Fruit fly (Drosophila melanogaster): ENCODE measurements around the gene CG10035.

The CG10035 gene

DNA sequence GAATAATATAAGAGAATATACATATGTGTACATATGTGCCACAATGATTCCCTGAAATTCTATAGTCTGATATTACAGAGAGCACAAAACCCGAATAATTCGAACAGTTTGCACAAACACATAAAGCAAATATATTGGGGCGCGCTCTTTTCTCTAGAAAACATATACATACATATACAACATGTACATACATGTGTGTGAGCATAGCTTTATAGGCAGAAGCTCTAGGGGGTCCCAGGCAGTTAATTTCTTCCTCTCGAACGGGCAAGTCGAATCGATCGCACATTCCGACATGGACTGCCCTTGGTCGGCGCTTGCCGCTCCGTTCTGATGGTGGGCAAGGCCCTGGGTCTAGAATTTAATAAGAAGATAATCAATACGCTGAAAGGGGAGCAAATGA is 9.7 kb downstream of the CG10035 start, which contains the start of gene GstD3:
TSS of gene GstD3 (plus strand) at position 269 of the 400 bp plus-strand sequence.
- TF ChIP-seq noc (tag; optimal IDR thresholded peaks at IDR 0.05), result no peak

DNA sequence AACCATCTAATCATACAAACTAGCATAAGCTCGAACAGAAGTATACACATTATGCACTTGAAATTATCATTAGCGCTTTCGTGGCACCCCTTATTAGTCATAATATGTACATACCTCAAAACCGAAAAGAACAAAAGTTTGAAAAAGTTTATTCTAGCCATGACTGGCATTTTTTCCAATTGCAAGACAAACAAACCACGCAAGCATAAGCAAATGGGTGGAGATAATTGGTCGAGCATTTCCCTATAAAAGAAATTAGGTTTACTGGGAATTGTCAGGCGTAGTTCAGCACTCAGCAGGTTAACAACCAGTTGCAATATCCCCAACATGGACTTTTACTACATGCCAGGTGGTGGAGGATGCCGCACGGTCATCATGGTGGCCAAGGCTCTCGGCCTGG is 10.8 kb downstream of the CG10035 start, which contains the start of gene GstD2:
TSS of gene GstD2 (plus strand) at position 301 of the 400 bp plus-strand sequence.
- no peak for TF ChIP-seq noc (tag; optimal IDR thresholded peaks at IDR 0.05)

DNA sequence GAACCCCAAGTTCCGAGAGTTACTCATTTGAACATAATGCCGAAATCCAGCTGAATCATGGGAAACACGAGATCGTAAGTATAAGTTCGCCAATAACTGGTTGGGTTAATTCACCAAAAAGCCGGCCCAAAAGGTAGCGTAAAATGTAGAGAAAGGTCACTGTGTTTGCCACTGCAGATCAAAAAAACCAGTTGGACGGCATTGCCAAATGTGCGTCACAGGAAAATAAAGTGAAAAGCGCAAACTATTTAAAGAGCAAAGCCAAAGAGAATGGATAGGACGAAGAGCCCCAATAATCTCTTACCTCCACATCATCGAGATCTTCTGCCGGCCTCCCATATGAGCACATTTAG is 11.9 kb downstream of the CG10035 start:
- TF ChIP-seq noc (tag; optimal IDR thresholded peaks at IDR 0.05), result peak; percentile 42

DNA sequence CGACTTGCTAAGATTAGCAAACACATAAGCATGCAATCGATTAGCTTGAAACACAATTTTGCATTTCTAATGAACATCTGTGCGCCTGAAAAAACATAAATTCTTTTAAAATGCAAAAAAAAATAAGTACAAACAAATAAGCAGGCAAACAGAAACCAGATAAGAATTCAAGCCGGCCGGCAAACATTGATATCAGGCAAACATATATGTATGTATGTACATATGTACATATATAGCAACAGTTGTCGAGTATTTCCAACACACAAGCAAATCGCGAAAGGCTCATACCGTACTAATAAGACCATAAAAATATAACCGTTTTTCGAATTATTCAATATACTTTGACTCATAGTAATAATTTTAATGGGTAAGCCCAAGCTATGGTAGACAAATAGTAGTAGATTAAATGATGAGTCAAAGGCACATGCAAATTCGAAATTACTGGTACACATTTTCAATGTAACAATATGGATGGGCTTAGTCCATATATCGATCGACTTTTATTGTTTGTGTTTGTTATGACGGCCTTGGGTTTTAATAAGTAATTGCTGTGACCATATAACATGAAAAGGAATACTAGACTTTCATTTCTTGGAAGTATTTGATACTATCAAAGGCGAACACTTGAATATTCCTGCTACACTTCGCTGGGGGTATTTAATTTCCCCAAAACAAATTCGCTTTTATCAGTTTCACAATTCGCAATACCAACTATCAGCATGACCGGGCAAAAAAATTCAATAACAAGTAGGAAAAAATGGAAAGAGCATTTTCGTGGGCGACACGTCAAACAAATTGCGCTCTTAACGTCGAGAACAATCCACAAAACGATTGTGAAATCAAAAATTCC is 12.5 kb downstream of the CG10035 start:
- no peak for TF ChIP-seq noc (tag; optimal IDR thresholded peaks at IDR 0.05)

DNA sequence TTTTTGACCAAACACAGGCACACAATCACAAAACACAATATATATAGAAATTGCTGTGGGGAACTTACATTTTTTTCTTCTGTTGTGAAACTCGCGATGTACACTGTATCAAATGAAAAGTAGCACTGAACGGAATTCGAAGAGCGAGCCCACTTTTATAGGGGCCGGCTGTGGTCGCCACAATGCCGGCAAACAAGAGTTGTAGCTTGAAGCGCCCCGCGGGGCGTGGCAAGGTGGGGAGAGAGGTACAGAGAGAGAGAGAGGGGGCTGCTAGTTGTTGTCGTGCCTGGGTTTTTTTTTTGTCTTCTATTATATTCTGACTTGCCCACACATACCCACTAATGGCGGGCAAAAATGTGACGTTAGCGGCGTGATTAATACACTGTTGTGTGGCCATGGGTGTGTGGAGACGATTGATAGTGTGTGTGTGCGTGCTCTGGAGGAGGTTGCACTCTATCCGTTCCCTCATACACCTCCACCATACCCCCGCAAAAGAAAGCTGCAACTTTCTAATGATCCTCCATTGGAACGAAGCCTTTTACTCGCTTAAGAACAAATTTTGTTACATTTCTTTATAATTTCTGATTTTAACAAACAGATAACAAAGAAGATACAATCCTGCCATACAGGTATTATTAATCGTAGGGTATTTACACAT is 13.2 kb downstream of the CG10035 start, which contains the start of gene GstD1:
TSS of gene GstD1 (minus strand) at position 134 of the 658 bp plus-strand sequence.
- TF ChIP-seq noc (tag; optimal IDR thresholded peaks at IDR 0.05), result peak; percentile 87

DNA sequence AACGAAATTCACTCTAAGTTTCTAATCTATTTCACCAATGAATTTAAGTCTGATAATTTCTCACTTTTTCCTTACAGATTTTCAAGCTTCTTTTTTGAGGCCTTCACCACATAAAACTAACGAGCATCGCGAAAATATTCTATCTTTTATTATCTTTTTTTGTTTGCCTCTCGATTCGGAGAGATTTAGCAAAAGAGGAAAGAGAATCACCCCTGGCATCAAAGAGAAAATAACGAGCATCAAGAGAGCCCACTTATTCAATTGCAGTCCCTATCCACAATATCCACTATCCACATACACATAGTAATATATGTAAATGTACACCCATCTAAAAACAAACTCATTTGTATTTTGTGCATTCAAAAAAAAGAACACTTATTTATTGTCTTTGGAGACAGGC is 15.0 kb downstream of the CG10035 start, which contains the start of gene GstD9:
TSS of gene GstD9 (minus strand) at position 101 of the 400 bp plus-strand sequence.
- TF ChIP-seq noc (tag; optimal IDR thresholded peaks at IDR 0.05), result no peak

DNA sequence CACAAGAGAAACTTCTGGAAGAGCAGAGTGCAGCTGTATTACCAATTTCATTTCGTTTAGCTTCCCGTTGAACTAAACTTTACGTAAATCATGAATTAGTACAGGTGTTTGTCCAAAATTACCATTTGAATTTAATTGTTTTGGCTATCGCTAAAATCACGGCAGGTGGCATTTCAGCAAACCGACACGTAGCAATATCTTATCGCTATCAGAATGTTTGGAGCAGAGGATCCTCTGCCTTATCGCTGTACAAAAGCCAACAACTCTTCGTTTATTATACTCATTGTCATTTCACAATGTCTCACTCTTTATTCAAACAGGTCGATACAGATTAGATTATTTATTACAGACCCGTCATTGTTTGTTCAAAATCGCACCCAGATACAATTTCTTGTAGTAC is 16.6 kb downstream of the CG10035 start:
- no peak for TF ChIP-seq noc (tag; optimal IDR thresholded peaks at IDR 0.05)

DNA sequence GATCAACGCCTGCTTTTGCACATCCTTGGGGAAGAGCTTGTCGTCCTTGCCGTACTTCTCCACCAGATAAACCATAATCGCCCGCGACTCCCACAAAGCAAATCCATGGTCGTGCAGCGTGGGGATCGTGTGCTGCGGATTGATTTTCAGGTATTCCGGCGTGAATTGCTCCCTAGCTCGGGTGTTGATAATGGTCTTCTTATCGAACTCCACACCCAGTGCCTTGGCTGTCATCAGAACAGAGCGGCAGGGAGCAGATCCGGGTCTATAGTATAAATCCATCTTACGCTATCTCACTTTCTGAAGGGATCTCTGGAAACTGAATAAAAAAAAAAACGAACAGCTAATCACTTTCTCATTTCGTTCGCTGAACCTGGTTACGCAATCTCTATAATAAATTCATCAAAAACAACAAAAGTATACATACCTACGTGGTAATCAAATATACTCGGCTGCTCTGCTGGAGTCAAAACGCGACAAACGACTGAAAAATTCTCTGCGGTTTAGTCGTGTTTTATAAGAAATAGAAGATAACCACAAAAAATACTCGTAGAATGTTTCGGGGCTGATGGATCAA is 17.1 kb downstream of the CG10035 start, which contains the start of gene GstD10:
TSS of gene GstD10 (minus strand) at position 472 of the 577 bp plus-strand sequence.
- peak; percentile 46 for TF ChIP-seq noc (tag; optimal IDR thresholded peaks at IDR 0.05)

DNA sequence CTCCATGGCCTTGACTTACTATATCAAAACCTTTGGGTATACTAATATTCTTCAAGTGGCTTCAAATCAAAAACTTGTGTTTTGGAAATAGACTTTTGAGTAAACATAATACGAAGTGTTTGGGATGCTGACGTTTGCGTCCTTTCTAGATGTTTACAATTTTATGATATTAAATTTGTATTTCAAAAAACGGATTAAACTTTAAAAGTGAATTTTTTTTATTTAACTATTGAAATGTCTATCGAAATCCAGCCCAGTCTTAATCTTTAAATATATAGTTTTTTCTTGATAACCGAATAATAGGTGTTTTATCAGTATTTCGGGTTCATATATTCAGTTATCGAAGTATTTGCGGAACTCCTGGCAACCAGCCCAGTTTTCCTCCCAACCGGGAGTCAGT is 17.9 kb downstream of the CG10035 start, which contains the start of gene Tim17a1:
TSS of gene Tim17a1 (minus strand) at position 101 of the 400 bp plus-strand sequence.
- TF ChIP-seq noc (tag; optimal IDR thresholded peaks at IDR 0.05), result no peak

DNA sequence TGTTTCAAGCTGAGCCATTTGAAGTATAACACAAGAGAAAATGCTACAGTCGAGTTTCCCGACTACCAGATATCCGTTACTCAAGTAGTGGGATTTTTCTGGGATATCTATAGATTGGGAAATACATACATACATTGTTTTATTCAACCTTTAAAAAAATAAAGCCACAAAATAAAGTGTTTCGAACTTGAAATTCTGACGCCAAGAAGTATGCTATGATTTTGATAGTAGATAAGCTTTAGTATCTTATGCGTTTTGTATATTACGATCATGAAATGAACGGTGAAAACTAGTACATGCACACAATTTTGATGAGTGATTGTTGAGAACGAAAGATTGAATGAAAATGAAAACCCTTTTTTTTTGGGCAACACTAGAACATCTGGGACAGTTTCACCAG is 18.9 kb downstream of the CG10035 start:
- TF ChIP-seq noc (tag; optimal IDR thresholded peaks at IDR 0.05), result no peak

DNA sequence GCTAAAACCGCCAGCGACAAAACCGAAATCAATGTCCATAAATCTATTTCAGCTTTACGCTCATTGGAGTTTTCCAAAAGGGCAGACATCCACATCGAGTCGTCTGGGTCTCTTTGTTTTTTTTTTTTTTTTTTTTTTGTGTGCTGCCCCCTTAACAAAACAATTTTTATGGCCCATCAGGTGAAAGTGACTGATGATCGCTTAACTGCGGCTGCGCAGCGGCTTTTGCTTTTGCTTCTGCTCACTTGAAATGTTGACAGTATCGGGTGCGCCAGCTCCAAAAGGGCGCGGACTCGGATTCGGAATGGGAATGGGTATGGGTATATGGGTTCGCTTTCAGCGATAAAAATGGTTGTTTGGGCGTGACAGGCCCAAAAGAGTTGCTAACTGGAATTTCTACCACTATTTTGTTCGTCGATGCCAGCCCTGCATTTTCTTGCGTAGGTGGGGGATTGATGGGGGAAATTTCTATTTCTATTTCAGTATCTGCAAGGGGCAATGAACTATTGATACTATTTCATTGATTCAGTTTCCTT is 20.5 kb downstream of the CG10035 start:
- TF ChIP-seq noc (tag; optimal IDR thresholded peaks at IDR 0.05), result no peak

DNA sequence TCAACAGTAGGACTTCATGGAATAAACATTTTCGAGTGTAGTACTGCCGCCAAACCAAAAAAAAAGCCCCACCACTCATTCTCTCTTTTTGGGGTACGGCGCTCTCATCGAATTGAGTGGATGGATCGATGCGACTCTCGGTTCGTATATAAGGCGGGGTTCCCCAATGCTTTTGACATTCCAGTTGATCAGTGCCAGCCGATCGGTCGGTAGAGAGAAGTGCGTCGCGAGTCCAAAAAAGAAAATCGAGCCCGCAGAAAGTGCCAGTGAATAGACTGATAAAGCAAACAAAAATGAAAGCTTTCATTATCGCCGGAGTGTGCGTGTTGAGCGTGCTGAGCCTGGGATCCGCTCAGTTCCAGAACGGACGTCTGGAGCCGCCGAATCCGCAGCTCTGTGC is 22.7 kb downstream of the CG10035 start, which contains the start of gene CG4115:
TSS of gene CG4115 (plus strand) at position 172 of the 400 bp plus-strand sequence.
- no peak for TF ChIP-seq noc (tag; optimal IDR thresholded peaks at IDR 0.05)

DNA sequence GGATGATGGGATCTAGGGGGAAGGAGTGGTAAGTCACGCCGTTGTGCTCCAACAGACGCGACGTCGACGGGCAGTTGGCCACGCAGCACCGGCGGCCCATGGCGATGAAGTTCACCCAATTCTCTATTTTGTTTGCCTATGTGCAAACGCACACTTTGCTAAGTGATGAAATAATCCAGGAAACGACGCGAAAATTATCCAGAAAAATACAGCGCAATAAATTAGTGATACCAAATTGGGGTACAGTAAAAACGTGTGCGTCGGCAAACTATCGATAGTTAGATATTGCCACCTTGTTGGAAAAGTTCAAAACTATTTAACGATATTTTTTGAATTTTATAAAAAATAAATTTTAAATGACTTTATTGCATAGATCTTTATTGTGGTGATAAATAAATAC is 26.4 kb downstream of the CG10035 start, which contains the start of gene MBD-R2:
TSS of gene MBD-R2 (minus strand) at position 222 of the 400 bp plus-strand sequence.
- no peak for TF ChIP-seq noc (tag; optimal IDR thresholded peaks at IDR 0.05)

DNA sequence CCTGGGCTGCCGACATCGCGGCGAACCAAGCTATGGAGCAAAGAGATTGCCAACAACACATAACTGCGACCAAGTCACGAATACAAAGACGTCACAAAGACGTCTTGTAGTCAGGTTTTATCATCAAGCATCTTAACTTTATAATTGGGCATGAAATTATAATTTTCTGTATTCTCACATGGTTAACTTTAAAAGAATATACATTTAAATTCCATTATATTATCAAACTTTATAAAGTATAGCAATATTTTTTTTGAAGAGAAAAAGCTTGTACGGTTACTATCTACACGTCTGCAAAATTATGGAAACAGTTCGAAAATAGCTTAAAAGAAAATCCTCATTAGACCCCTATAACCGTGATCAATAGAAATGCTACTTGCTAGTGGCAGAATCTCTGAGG is 30.5 kb downstream of the CG10035 start, which contains the start of gene CG10041:
TSS of gene CG10041 (minus strand) at position 101 of the 400 bp plus-strand sequence.
- TF ChIP-seq noc (tag; optimal IDR thresholded peaks at IDR 0.05), result no peak

DNA sequence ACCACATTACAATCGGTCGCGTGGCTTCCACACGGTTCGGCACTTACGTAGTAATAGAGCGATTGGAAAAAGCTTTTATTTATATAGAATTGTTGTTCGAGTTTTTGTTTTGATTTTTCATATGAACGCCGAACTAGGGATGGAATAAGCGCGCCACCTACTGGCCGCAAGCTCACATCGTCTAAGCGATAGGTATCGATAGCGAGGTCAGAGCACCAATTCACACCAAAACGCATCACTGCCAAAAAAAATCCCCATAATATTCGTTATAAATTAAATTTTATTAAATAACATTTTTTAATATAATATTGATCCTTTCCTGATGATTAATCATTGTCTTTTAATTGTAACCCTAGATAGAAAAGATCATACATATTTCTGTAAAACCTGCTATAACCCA is 32.0 kb downstream of the CG10035 start, which contains the start of gene CG10038:
TSS of gene CG10038 (minus strand) at position 148 of the 400 bp plus-strand sequence.
- no peak for TF ChIP-seq noc (tag; optimal IDR thresholded peaks at IDR 0.05)

DNA sequence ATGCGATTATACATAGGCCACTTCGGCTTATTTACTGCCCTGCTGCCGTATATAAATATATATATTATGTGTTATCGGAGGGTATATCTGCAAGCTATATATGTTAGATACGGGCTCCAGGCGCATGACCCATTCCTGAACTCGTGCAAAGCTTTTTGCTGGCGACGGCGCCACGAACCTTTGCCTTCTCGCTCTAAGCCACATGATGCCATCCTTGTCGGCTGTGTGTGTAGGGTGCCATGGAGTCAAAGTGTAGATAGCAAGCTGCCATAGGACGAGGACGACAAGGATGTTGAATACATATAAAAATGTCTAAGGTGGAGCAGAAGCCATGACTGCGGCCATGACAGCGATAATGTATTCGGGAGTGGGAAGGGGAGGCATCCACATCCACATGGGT is 34.8 kb downstream of the CG10035 start:
- TF ChIP-seq noc (tag; optimal IDR thresholded peaks at IDR 0.05), result no peak

Data from whole organism, larva.